Worm (Caenorhabditis elegans) whole organism, L2 larva: ENCODE results near the gene mth-2.

ENCODE experiments used
- C34F6.9 ChIP-seq: fragments of 150-350 bp; optimal IDR thresholded peaks from 2 replicates; lab custom pipeline; 2014; ENCODE audit warnings: missing biosample characterization, missing genetic modification characterization
- F13H6.1 ChIP-seq: sonication (generic microtip); optimal IDR thresholded peaks from 2 replicates; lab custom pipeline; 2016; ENCODE audit warnings: missing genetic modification characterization, missing compliant biosample characterization
- R02D3.7 ChIP-seq: fragments of 150-350 bp; optimal IDR thresholded peaks from 2 replicates; lab custom pipeline; 2014; ENCODE audit warnings: missing biosample characterization, missing genetic modification characterization
- Y55F3AM.14 ChIP-seq: fragments of 200-800 bp; sonication (Bioruptor generic); optimal IDR thresholded peaks from 2 replicates; lab custom pipeline; 2018; ENCODE audit warnings: mild to moderate bottlenecking, missing genetic modification characterization, missing compliant biosample characterization
- ZK546.5 ChIP-seq: sonication (generic microtip); optimal IDR thresholded peaks from 2 replicates; lab custom pipeline; 2017; ENCODE audit warnings: missing biosample characterization, missing genetic modification characterization
- aly-2 ChIP-seq: fragments of 150-350 bp; optimal IDR thresholded peaks from 2 replicates; lab custom pipeline; 2014; ENCODE audit warnings: missing biosample characterization, missing genetic modification characterization
- blmp-1 ChIP-seq: sonication (generic microtip); optimal IDR thresholded peaks from 2 replicates; lab custom pipeline; 2017; ENCODE audit warnings: missing genetic modification characterization, mild to moderate bottlenecking, missing compliant biosample characterization, antibody characterized with exemption, moderate library complexity; ENCODE audit not compliant: insufficient read depth
- ceh-16 ChIP-seq: fragments of 150-350 bp; optimal IDR thresholded peaks from 2 replicates; lab custom pipeline; 2014; ENCODE audit warnings: missing biosample characterization, missing genetic modification characterization
- crh-2 ChIP-seq: sonication (generic microtip); optimal IDR thresholded peaks from 2 replicates; lab custom pipeline; 2017; ENCODE audit warnings: missing biosample characterization, missing genetic modification characterization
- dmd-4 ChIP-seq: sonication (generic microtip); optimal IDR thresholded peaks from 2 replicates; lab custom pipeline; 2017; ENCODE audit warnings: missing biosample characterization, missing genetic modification characterization
- fos-1 ChIP-seq: fragments of 150-350 bp; optimal IDR thresholded peaks from 2 replicates; lab custom pipeline; 2014; ENCODE audit warnings: missing biosample characterization, missing genetic modification characterization
- gmeb-1 ChIP-seq: fragments of 150-350 bp; optimal IDR thresholded peaks from 2 replicates; lab custom pipeline; 2014; ENCODE audit warnings: missing biosample characterization, missing genetic modification characterization
- lin-11 ChIP-seq: fragments of 150-350 bp; sonication (generic microtip); optimal IDR thresholded peaks from 2 replicates; lab custom pipeline; 2014; ENCODE audit warnings: missing biosample characterization, missing genetic modification characterization, inconsistent platforms, mixed read lengths
- lin-39 ChIP-seq: fragments of 150-350 bp; optimal IDR thresholded peaks from 2 replicates; lab custom pipeline; 2014; ENCODE audit warnings: missing biosample characterization, missing genetic modification reagents, missing genetic modification characterization
- lsy-2 ChIP-seq, 2 experiments: fragments of 150-350 bp in 1 of 2; sonication (generic microtip) in 1 of 2; optimal IDR thresholded peaks; 2 replicates each; lab custom pipeline; 2014 to 2017; ENCODE audit warnings: missing biosample characterization in 2 of 2, missing genetic modification characterization in 2 of 2
- mab-5 ChIP-seq: fragments of 150-350 bp; optimal IDR thresholded peaks from 2 replicates; lab custom pipeline; 2014; ENCODE audit warnings: missing biosample characterization, missing genetic modification characterization
- mbf-1 ChIP-seq: sonication (generic microtip); optimal IDR thresholded peaks from 2 replicates; lab custom pipeline; 2017; ENCODE audit warnings: missing biosample characterization, missing genetic modification characterization
- mdl-1 ChIP-seq, 2 experiments: fragments of 150-350 bp in 1 of 2; sonication (generic microtip) in 1 of 2; optimal IDR thresholded peaks; 2 replicates each; lab custom pipeline; 2017; ENCODE audit warnings: missing biosample characterization in 2 of 2, missing genetic modification characterization in 2 of 2
- nhr-12 ChIP-seq: fragments of 150-350 bp; optimal IDR thresholded peaks from 2 replicates; lab custom pipeline; 2014; ENCODE audit warnings: missing biosample characterization, missing genetic modification characterization
- nhr-129 ChIP-seq: fragments of 150-350 bp; optimal IDR thresholded peaks from 2 replicates; lab custom pipeline; 2014; ENCODE audit warnings: missing biosample characterization, missing genetic modification characterization
- nhr-21 ChIP-seq: fragments of 150-350 bp; optimal IDR thresholded peaks from 2 replicates; lab custom pipeline; 2014; ENCODE audit warnings: missing biosample characterization, missing genetic modification characterization
- nhr-23 ChIP-seq: fragments of 150-350 bp; optimal IDR thresholded peaks from 2 replicates; lab custom pipeline; 2014; ENCODE audit warnings: missing biosample characterization, missing genetic modification reagents, missing genetic modification characterization
- nhr-237 ChIP-seq: fragments of 150-350 bp; optimal IDR thresholded peaks from 2 replicates; lab custom pipeline; 2014; ENCODE audit warnings: missing biosample characterization, missing genetic modification characterization
- nhr-6 ChIP-seq: fragments of 150-350 bp; optimal IDR thresholded peaks from 2 replicates; lab custom pipeline; 2014; ENCODE audit warnings: missing biosample characterization, missing genetic modification characterization
- nhr-77 ChIP-seq: fragments of 150-350 bp; optimal IDR thresholded peaks from 2 replicates; lab custom pipeline; 2014; ENCODE audit warnings: missing biosample characterization, missing genetic modification characterization
- peb-1 ChIP-seq: fragments of 150-350 bp; optimal IDR thresholded peaks from 2 replicates; lab custom pipeline; 2014; ENCODE audit warnings: missing biosample characterization, missing genetic modification characterization
- sem-4 ChIP-seq: fragments of 150-350 bp; optimal IDR thresholded peaks from 2 replicates; lab custom pipeline; 2014; ENCODE audit warnings: missing biosample characterization, missing genetic modification reagents, missing genetic modification characterization
- skn-1 ChIP-seq: sonication (generic microtip); optimal IDR thresholded peaks from 2 replicates; lab custom pipeline; 2017; ENCODE audit warnings: missing biosample characterization, missing genetic modification characterization
- sma-9 ChIP-seq, 2 experiments: fragments of 150-350 bp in 1 of 2; sonication (generic microtip) in 1 of 2; optimal IDR thresholded peaks; 2 replicates each; lab custom pipeline; 2014 to 2016; ENCODE audit warnings: missing genetic modification characterization in 2 of 2, mild to moderate bottlenecking in 1 of 2, missing biosample characterization in 1 of 2, missing compliant biosample characterization in 1 of 2, missing genetic modification reagents in 1 of 2, moderate library complexity in 1 of 2
- snpc-4 ChIP-seq: fragments of 150-350 bp; optimal IDR thresholded peaks from 2 replicates; lab custom pipeline; 2014; ENCODE audit warnings: missing biosample characterization, missing genetic modification characterization
- zag-1 ChIP-seq: fragments of 150-350 bp; optimal IDR thresholded peaks from 2 replicates; lab custom pipeline; 2014; ENCODE audit warnings: missing biosample characterization, missing genetic modification characterization
- ztf-11 ChIP-seq: sonication (generic microtip); optimal IDR thresholded peaks from 2 replicates; lab custom pipeline; 2017; ENCODE audit warnings: missing biosample characterization, missing genetic modification characterization
- ztf-4 ChIP-seq: fragments of 150-350 bp; optimal IDR thresholded peaks from 2 replicates; lab custom pipeline; 2014; ENCODE audit warnings: missing biosample characterization, missing genetic modification characterization

The mth-2 gene

DNA sequence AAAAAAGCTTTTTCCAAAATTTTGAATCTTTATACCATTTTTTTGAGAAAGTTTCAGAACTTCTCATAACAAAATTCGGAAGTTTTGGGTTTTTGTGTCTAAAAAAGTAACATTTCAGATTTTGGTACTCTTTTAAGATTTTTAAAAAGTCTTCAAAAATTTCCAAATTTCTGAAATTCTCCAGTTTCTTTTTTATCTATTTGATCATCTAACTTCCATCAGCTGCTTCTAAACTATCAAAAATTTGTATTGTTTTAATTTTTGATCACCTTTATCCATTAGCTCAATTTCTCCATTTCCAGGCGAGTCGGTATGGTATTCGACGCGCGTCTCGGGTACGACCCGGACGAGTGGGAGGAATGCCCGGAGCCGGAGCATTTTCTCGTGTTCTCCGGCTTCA is 7.8 kb downstream of the mth-2 start, which contains the start of gene cpna-1:
cpna-1 (plus strand) TSS at position 301 of the 400 bp plus-strand sequence.
- TF ChIP-seq nhr-129 (no peak), snpc-4 (tag; lab: Kevin White, UChicago) (no peak), dmd-4 (tag; lab: Kevin White, UChicago) (no peak), ZK546.5 (no peak), sem-4 (tag; lab: Kevin White, UChicago) (no peak), mab-5 (no peak), nhr-12 (no peak), crh-2 (tag; lab: Kevin White, UChicago) (no peak), C34F6.9 (tag; lab: Kevin White, UChicago) (no peak), peb-1 (tag; lab: Kevin White, UChicago) (no peak), gmeb-1 (no peak), lin-11 (tag; lab: Kevin White, UChicago) (no peak), lsy-2 (tag; optimal IDR thresholded peaks at IDR 0.05; lab: Kevin White, UChicago) (no peak), mbf-1 (tag; lab: Kevin White, UChicago) (no peak), Y55F3AM.14 (no peak), ztf-4 (tag; lab: Kevin White, UChicago) (no peak), nhr-23 (no peak)
- TF ChIP-seq, all 48 proteins: peak for 0

DNA sequence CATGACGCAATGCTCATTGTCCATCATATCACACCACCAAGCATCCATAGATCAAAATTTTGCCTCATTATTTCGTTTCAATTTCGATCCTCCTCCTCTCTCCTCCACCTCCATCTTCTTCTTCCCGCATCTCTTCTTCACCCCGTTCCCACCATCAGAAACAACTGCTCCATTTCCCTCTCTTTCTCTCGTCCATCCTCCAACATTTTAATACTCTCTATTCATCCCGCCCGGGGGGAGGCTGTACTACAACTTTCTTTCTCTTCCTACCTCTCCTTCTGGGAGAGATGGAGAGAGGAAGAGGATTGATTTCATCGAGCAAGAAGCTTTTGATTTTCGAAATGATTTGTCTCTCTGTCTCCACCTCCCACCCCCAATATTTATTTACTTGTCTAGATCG is 10.1 kb downstream of the mth-2 start:
- peak; percentile 65 for TF ChIP-seq nhr-129
- peak; percentile 56 for TF ChIP-seq F13H6.1
- TF ChIP-seq nhr-21 (tag; lab: Kevin White, UChicago): no peak
- peak; percentile 37 for TF ChIP-seq C34F6.9 (tag; lab: Kevin White, UChicago)
- TF ChIP-seq, all 48 proteins: peak for 3

DNA sequence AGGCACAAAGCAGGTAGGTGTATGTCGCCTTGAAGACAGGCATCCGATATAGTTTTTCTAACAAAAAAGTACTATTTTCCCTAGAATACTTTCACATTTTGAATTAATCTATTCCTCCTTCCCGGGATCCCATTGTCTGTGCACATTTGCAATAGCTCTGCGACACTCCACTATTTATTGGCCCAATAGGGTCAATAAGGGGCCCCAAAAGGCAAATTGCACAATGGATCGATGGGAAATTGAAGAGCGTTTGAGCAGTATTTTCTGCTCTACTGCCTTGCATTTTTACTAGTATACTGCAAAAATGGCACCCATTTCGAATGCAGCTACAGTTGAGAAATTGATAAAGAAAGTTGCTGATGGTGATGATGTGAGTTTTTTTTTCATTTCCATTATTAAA is 11.8 kb downstream of the mth-2 start, which contains the start of gene R03H10.11:
R03H10.11 (plus strand) TSS at position 301 of the 400 bp plus-strand sequence.
- no peak for TF ChIP-seq sem-4 (tag; lab: Kevin White, UChicago)
- TF ChIP-seq mbf-1 (tag; lab: Kevin White, UChicago): no peak
- TF ChIP-seq skn-1 (tag; lab: Kevin White, UChicago): no peak
- no peak for TF ChIP-seq mdl-1 (tag; optimal IDR thresholded peaks at IDR 0.05; lab: Kevin White, UChicago)
- TF ChIP-seq lin-11 (tag; lab: Kevin White, UChicago): no peak
- TF ChIP-seq peb-1 (tag; lab: Kevin White, UChicago): no peak

DNA sequence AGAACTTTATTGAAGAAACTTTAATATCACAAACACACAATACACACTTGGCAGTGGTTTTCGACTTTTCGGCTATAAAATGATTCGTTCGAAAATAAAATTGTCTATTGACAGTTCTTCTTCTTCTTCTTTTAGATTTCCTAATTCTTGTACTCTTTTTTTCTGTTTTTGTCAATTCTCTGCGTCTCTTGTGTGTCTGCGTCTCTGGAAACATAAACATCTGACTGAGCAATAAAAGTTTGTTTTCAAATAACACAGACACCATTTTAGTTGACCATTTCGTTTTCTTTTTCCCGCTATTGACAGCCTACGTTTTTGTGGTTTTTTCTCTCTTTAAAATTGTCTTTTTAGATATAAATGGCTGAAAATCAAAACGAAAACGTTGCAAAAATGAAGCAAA is 14.2 kb downstream of the mth-2 start, which contains the start of gene R03H10.1:
R03H10.1 (plus strand) TSS at position 352 of the 400 bp plus-strand sequence.
- TF ChIP-seq ztf-11 (tag; lab: Kevin White, UChicago) (no peak), skn-1 (tag; lab: Kevin White, UChicago) (no peak), lin-39 (no peak), zag-1 (no peak), nhr-23 (no peak), mab-5 (no peak), F13H6.1 (no peak), mdl-1 (tag; optimal IDR thresholded peaks at IDR 0.05; lab: Kevin White, UChicago) (no peak), crh-2 (tag; lab: Kevin White, UChicago) (no peak), nhr-6 (no peak), nhr-77 (tag; lab: Kevin White, UChicago) (no peak), nhr-237 (no peak), ceh-16 (tag; lab: Kevin White, UChicago) (no peak), mbf-1 (tag; lab: Kevin White, UChicago) (no peak), sma-9 (GFP tag; optimal IDR thresholded peaks at IDR 0.05; lab: Kevin White, UChicago) (no peak), sma-9 (tag; optimal IDR thresholded peaks at IDR 0.05; lab: Kevin White, UChicago) (no peak), aly-2 (tag; lab: Kevin White, UChicago) (no peak), blmp-1 (tag; lab: Kevin White, UChicago) (no peak), lsy-2 (tag; optimal IDR thresholded peaks at IDR 0.05; lab: Kevin White, UChicago) (no peak), R02D3.7 (tag; lab: Kevin White, UChicago) (no peak), snpc-4 (tag; lab: Kevin White, UChicago) (no peak)

DNA sequence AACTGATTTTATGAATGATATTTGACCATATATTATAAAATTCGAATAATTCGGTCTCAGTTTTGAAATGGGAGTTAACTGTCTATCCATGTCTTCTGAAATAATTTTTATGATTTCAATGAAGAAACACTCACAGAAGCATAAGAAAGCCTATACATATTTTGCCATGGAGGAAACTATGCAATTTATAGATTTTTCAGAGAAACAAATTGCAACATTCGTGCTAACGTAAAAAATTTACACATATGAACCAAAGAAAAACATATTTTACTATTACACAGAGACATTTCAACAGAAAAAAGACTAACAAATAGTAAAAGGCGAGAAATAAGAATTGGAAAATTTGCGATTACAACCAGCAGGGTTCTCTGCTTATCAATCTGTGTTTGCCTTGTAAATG is 15.3 kb downstream of the mth-2 start, which contains the start of gene R03H10.7:
R03H10.7 (minus strand) TSS at position 101 of the 400 bp plus-strand sequence.
- TF ChIP-seq ztf-4 (tag; lab: Kevin White, UChicago): no peak
- TF ChIP-seq fos-1 (tag; lab: Kevin White, UChicago): no peak
- TF ChIP-seq mab-5: no peak
